Fruit fly (Drosophila melanogaster) whole organism, embryonic: ENCODE results near the gene CG33299.

ENCODE experiments used
- Aef1 ChIP-seq: fragments of 200-800 bp; sonication (Bioruptor generic); IDR thresholded peaks from 3 replicates; pipeline ENCODE4 v1.3.6; 2022; ENCODE audit warnings: missing biosample characterization, missing genetic modification characterization
- CG10147 ChIP-seq: fragments of 200-800 bp; sonication (Bioruptor generic); optimal IDR thresholded peaks from 2 replicates; lab custom pipeline; 2019; ENCODE audit warnings: missing biosample characterization, mild to moderate bottlenecking, missing genetic modification characterization, moderate library complexity
- CG11456 ChIP-seq: fragments of 200-800 bp; sonication (Bioruptor generic); IDR thresholded peaks from 3 replicates; pipeline ENCODE4 v1.3.6; 2022; ENCODE audit warnings: missing biosample characterization, missing genetic modification characterization
- CG12391 ChIP-seq: fragments of 200-800 bp; sonication (Bioruptor generic); optimal IDR thresholded peaks from 3 replicates; lab custom pipeline; 2018; ENCODE audit warnings: missing biosample characterization, mild to moderate bottlenecking, missing genetic modification characterization, moderate library complexity
- CG13424 ChIP-seq: fragments of 200-800 bp; sonication (Bioruptor generic); optimal IDR thresholded peaks from 2 replicates; lab custom pipeline; 2019; ENCODE audit warnings: missing biosample characterization, mild to moderate bottlenecking, missing genetic modification characterization, moderate library complexity
- CG17385 ChIP-seq: fragments of 200-800 bp; sonication (Bioruptor generic); optimal IDR thresholded peaks from 3 replicates; lab custom pipeline; 2018; ENCODE audit warnings: missing biosample characterization, mild to moderate bottlenecking, missing genetic modification characterization
- CG17568 ChIP-seq: fragments of 200-800 bp; sonication (Bioruptor generic); optimal IDR thresholded peaks from 2 replicates; lab custom pipeline; 2018; ENCODE audit warnings: missing biosample characterization, mild to moderate bottlenecking, missing genetic modification characterization, moderate library complexity
- CG1792 ChIP-seq: fragments of 200-800 bp; sonication (Bioruptor generic); optimal IDR thresholded peaks from 2 replicates; lab custom pipeline; 2016; ENCODE audit warnings: missing biosample characterization, missing genetic modification characterization
- CG18599 ChIP-seq: fragments of 200-800 bp; sonication (Bioruptor generic); optimal IDR thresholded peaks from 3 replicates; lab custom pipeline; 2017; ENCODE audit warnings: missing biosample characterization, missing genetic modification characterization, mild to moderate bottlenecking, moderate library complexity, missing genetic modification reagents
- CG2875 ChIP-seq: fragments of 200-800 bp; sonication (Bioruptor generic); optimal IDR thresholded peaks from 2 replicates; lab custom pipeline; 2017; ENCODE audit warnings: missing biosample characterization, mild to moderate bottlenecking, missing genetic modification characterization, missing genetic modification reagents
- CG33213 ChIP-seq: fragments of 200-800 bp; sonication (Bioruptor generic); optimal IDR thresholded peaks from 3 replicates; lab custom pipeline; 2016; ENCODE audit warnings: missing biosample characterization, missing genetic modification characterization
- CG34376 ChIP-seq: fragments of 200-800 bp; sonication (Bioruptor generic); optimal IDR thresholded peaks from 2 replicates; lab custom pipeline; 2018; ENCODE audit warnings: missing biosample characterization, mild to moderate bottlenecking, missing genetic modification characterization
- CG3995 ChIP-seq: fragments of 200-800 bp; sonication (Bioruptor generic); optimal IDR thresholded peaks from 3 replicates; lab custom pipeline; 2016; ENCODE audit warnings: missing biosample characterization, missing genetic modification characterization
- CG42726 ChIP-seq: fragments of 200-800 bp; sonication (Bioruptor generic); IDR thresholded peaks from 2 replicates; pipeline ENCODE4 v1.3.6; 2022; ENCODE audit warnings: missing biosample characterization, missing genetic modification characterization; ENCODE audit not compliant: partially characterized antibody
- CG8765 ChIP-seq: fragments of 200-800 bp; sonication (Bioruptor generic); IDR thresholded peaks from 2 replicates; pipeline ENCODE4 v1.3.6; 2022; ENCODE audit warnings: missing biosample characterization, missing genetic modification characterization
- CoRest ChIP-seq: fragments of 200-800 bp; sonication (Bioruptor generic); optimal IDR thresholded peaks from 3 replicates; lab custom pipeline; 2018; ENCODE audit warnings: missing biosample characterization, mild to moderate bottlenecking, missing genetic modification characterization, moderate library complexity
- Dbx ChIP-seq: fragments of 200-800 bp; sonication (Bioruptor generic); IDR thresholded peaks from 3 replicates; pipeline ENCODE4 v1.3.6; 2022; ENCODE audit warnings: missing biosample characterization, missing genetic modification characterization
- ERR ChIP-seq: fragments of 200-800 bp; sonication (Bioruptor generic); optimal IDR thresholded peaks from 2 replicates; lab custom pipeline; 2016; ENCODE audit warnings: missing biosample characterization, missing genetic modification characterization
- HLHmδ ChIP-seq: fragments of 200-800 bp; sonication (Bioruptor generic); optimal IDR thresholded peaks from 2 replicates; lab custom pipeline; 2018; ENCODE audit warnings: missing biosample characterization, mild to moderate bottlenecking, missing genetic modification characterization, moderate library complexity
- Hr3 ChIP-seq: fragments of 200-800 bp; sonication (Bioruptor generic); optimal IDR thresholded peaks from 3 replicates; lab custom pipeline; 2016; ENCODE audit warnings: missing biosample characterization, missing genetic modification characterization
- NFAT ChIP-seq: fragments of 200-800 bp; sonication (Bioruptor generic); IDR thresholded peaks from 2 replicates; pipeline ENCODE4 v1.3.6; 2022; ENCODE audit warnings: missing biosample characterization, missing genetic modification characterization
- NfI ChIP-seq: fragments of 200-800 bp; sonication (Bioruptor generic); optimal IDR thresholded peaks from 3 replicates; lab custom pipeline; 2018; ENCODE audit warnings: missing biosample characterization, mild to moderate bottlenecking, missing genetic modification characterization, moderate library complexity
- Oaz ChIP-seq: fragments of 200-800 bp; sonication (Bioruptor generic); IDR thresholded peaks from 2 replicates; pipeline ENCODE4 v1.3.6; 2022; ENCODE audit warnings: missing biosample characterization, missing genetic modification characterization
- Pdp1 ChIP-seq, 2 experiments: fragments of 200-800 bp; sonication (Bioruptor generic); optimal IDR thresholded peaks; 3 replicates each; lab custom pipeline; 2016; ENCODE audit warnings: missing biosample characterization in 2 of 2, missing genetic modification characterization in 2 of 2, mild to moderate bottlenecking in 1 of 2, moderate library complexity in 1 of 2
- Ssrp ChIP-seq: fragments of 200-800 bp; sonication (Bioruptor generic); optimal IDR thresholded peaks from 2 replicates; lab custom pipeline; 2018; ENCODE audit warnings: missing biosample characterization, mild to moderate bottlenecking, missing genetic modification characterization, moderate library complexity
- az2 ChIP-seq: fragments of 200-800 bp; sonication (Bioruptor generic); optimal IDR thresholded peaks from 3 replicates; lab custom pipeline; 2016; ENCODE audit warnings: missing biosample characterization, missing genetic modification characterization
- bbx ChIP-seq: fragments of 200-800 bp; sonication (Bioruptor generic); IDR thresholded peaks from 2 replicates; pipeline ENCODE4 v1.3.6; 2022; ENCODE audit warnings: missing biosample characterization, missing genetic modification characterization; ENCODE audit not compliant: partially characterized antibody
- chm ChIP-seq: fragments of 200-800 bp; sonication (Bioruptor generic); IDR thresholded peaks from 2 replicates; pipeline ENCODE4 v1.3.6; 2022; ENCODE audit warnings: missing biosample characterization, missing genetic modification characterization
- ci ChIP-seq: fragments of 200-800 bp; sonication (Bioruptor generic); IDR thresholded peaks from 3 replicates; pipeline ENCODE4 v1.3.6; 2022; ENCODE audit warnings: missing biosample characterization, missing genetic modification characterization
- dpn ChIP-seq, 2 experiments: fragments of 200-800 bp; sonication (Bioruptor generic); optimal IDR thresholded peaks; 3 replicates each; lab custom pipeline; 2016; ENCODE audit warnings: missing biosample characterization in 2 of 2, missing genetic modification characterization in 2 of 2
- eyg ChIP-seq: fragments of 200-800 bp; sonication (Bioruptor generic); optimal IDR thresholded peaks from 3 replicates; lab custom pipeline; 2016; ENCODE audit warnings: missing biosample characterization, missing genetic modification characterization
- fd64A ChIP-seq: fragments of 200-800 bp; sonication (Bioruptor generic); optimal IDR thresholded peaks from 3 replicates; lab custom pipeline; 2018; ENCODE audit warnings: missing biosample characterization, mild to moderate bottlenecking, missing genetic modification characterization
- gcm ChIP-seq: fragments of 200-800 bp; sonication (Bioruptor generic); optimal IDR thresholded peaks from 2 replicates; lab custom pipeline; 2019; ENCODE audit warnings: missing biosample characterization, mild to moderate bottlenecking, missing genetic modification characterization, moderate library complexity
- inv ChIP-seq: fragments of 200-800 bp; sonication (Bioruptor generic); IDR thresholded peaks from 2 replicates; pipeline ENCODE4 v1.3.6; 2022; ENCODE audit warnings: missing biosample characterization, missing genetic modification characterization; ENCODE audit not compliant: partially characterized antibody
- jumu ChIP-seq: fragments of 200-800 bp; sonication (Bioruptor generic); optimal IDR thresholded peaks from 3 replicates; lab custom pipeline; 2016; ENCODE audit warnings: missing biosample characterization, missing genetic modification characterization
- klu ChIP-seq: fragments of 200-800 bp; sonication (Bioruptor generic); IDR thresholded peaks from 2 replicates; pipeline ENCODE4 v1.3.6; 2022; ENCODE audit warnings: missing biosample characterization, missing genetic modification characterization
- knrl ChIP-seq: fragments of 200-800 bp; sonication (Bioruptor generic); IDR thresholded peaks from 3 replicates; pipeline ENCODE4 v1.3.6; 2022; ENCODE audit warnings: missing biosample characterization, missing genetic modification characterization; ENCODE audit not compliant: partially characterized antibody
- mld ChIP-seq: fragments of 200-800 bp; sonication (Bioruptor generic); IDR thresholded peaks from 3 replicates; pipeline ENCODE4 v1.3.6; 2022; ENCODE audit warnings: missing biosample characterization, missing genetic modification characterization; ENCODE audit not compliant: partially characterized antibody
- nerfin-1 ChIP-seq: fragments of 200-800 bp; sonication (Bioruptor generic); optimal IDR thresholded peaks from 3 replicates; lab custom pipeline; 2019; ENCODE audit warnings: missing biosample characterization, mild to moderate bottlenecking, missing genetic modification characterization, moderate library complexity
- nom ChIP-seq: fragments of 200-800 bp; sonication (Bioruptor generic); optimal IDR thresholded peaks from 2 replicates; lab custom pipeline; 2017; ENCODE audit warnings: missing biosample characterization, missing genetic modification characterization, mild to moderate bottlenecking, moderate library complexity, missing genetic modification reagents
- pb ChIP-seq: fragments of 200-800 bp; sonication (Bioruptor generic); optimal IDR thresholded peaks from 3 replicates; lab custom pipeline; 2016; ENCODE audit warnings: missing biosample characterization, missing genetic modification characterization
- pfk ChIP-seq: fragments of 200-800 bp; sonication (Bioruptor generic); optimal IDR thresholded peaks from 2 replicates; lab custom pipeline; 2018; ENCODE audit warnings: missing biosample characterization, mild to moderate bottlenecking, missing genetic modification characterization, moderate library complexity
- prd ChIP-seq, 3 experiments: fragments of >200 bp in 2 of 3; fragments of 200-800 bp in 1 of 3; sonication (Bioruptor generic) in 1 of 3; optimal IDR thresholded peaks in 2 of 3; IDR thresholded peaks in 1 of 3; 2 replicates in 2 of 3; 3 replicates in 1 of 3; pipeline versions ENCODE4 v1.3.6 to Lab custom; 2017 to 2022; ENCODE audit warnings: missing biosample characterization in 1 of 3, missing genetic modification characterization in 1 of 3
- sens ChIP-seq: fragments of 200-800 bp; sonication (Bioruptor generic); peaks from one replicate; lab custom pipeline; 2016; ENCODE audit warnings: missing biosample characterization, missing genetic modification characterization
- seq ChIP-seq: fragments of 200-800 bp; sonication (Bioruptor generic); IDR thresholded peaks from 2 replicates; pipeline ENCODE4 v1.3.6; 2022; ENCODE audit warnings: missing biosample characterization, missing genetic modification characterization
- sob ChIP-seq: fragments of 200-800 bp; sonication (Bioruptor generic); IDR thresholded peaks from 2 replicates; pipeline ENCODE4 v1.3.6; 2022; ENCODE audit warnings: missing biosample characterization, missing genetic modification characterization
- vvl ChIP-seq: fragments of 200-800 bp; sonication (Bioruptor generic); IDR thresholded peaks from 2 replicates; pipeline ENCODE4 v1.3.6; 2022; ENCODE audit warnings: missing biosample characterization, missing genetic modification characterization
- zen2 ChIP-seq: fragments of 200-800 bp; sonication (Bioruptor generic); IDR thresholded peaks from 3 replicates; pipeline ENCODE4 v1.3.6; 2022; ENCODE audit warnings: missing biosample characterization, missing genetic modification characterization; ENCODE audit not compliant: partially characterized antibody

The CG33299 gene

DNA sequence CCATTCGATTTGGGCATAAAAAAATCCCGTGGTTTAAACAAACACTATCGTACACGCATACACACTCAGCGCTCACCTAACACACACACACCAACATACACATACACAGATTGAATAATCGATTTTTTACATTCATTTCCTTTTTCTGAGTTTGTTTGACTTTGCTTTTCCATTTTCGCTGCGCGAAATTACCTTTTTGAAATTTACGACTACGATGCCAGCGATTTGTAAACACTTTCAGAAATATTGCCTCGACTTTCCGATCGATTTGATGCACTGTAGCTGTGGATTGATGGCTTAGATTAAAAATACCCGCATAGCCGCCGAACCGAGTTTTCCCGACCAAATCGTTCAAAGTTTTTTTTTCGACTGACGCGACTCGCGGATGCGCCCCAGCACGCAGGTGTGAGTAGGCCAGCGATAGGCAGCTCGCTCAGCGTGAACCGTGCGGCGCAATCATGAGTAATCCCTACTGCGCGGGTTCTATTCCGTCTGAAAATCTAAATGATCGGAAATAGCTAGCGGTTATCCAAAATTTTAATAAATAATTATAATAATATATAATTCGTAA is 42.6 kb downstream of the CG33299 start, which contains the start of gene Pka-C1 (continued):
- TF ChIP-seq gcm (GFP tag; lab: Kevin White, UChicago) (peak; percentile 77), HLHmδ (GFP tag; lab: Kevin White, UChicago) (peak; percentile 42), CG10147 (GFP tag; lab: Kevin White, UChicago) (peak; percentile 46), ci (peak; percentile 82), zen2 (no peak), CG12391 (tag; lab: Kevin White, UChicago) (peak; percentile 44), prd (optimal IDR thresholded peaks at IDR 0.05; lab: Kevin White, UChicago) (no peak), prd (GFP tag; IDR thresholded peaks at IDR 0.05; lab: Robert Waterston, UW) (peak; percentile 62), mld (GFP tag; lab: Robert Waterston, UW) (peak; percentile 29; the same call in 1 of the 3 replicates), Hr3 (GFP tag; lab: Kevin White, UChicago) (peak; percentile 7), pfk (peak; percentile 34), CG18599 (GFP tag; lab: Kevin White, UChicago) (peak; percentile 47), fd64A (no peak), sens (GFP tag; lab: Kevin White, UChicago) (peak; percentile 75), Oaz (GFP tag; lab: Robert Waterston, UW) (0 out of 2 replicates have a peak, but pooled peaks have one; percentile 5), CG34376 (GFP tag; lab: Kevin White, UChicago) (peak; percentile 39), Aef1 (GFP tag; lab: Robert Waterston, UW) (0 out of 3 replicates have a peak, but pooled peaks have one; percentile 22), CG17568 (GFP tag; lab: Kevin White, UChicago) (peak; percentile 39), CG1792 (no peak), az2 (GFP tag; lab: Kevin White, UChicago) (peak; percentile 11), vvl (GFP tag; lab: Robert Waterston, UW) (peak; percentile 35), ERR (GFP tag; lab: Kevin White, UChicago) (no peak), CG13424 (tag; lab: Kevin White, UChicago) (no peak), CG11456 (GFP tag; lab: Robert Waterston, UW) (peak; percentile 67; the same call in 1 of the 3 replicates), Pdp1 (GFP tag; optimal IDR thresholded peaks at IDR 0.05; lab: Kevin White, UChicago) (peak; percentile 11 to 88), klu (GFP tag; lab: Robert Waterston, UW) (no peak), NfI (GFP tag; lab: Kevin White, UChicago) (peak; percentile 38), sob (GFP tag; lab: Robert Waterston, UW) (peak; percentile 47), CG42726 (GFP tag; lab: Robert Waterston, UW) (peak; percentile 86), nerfin-1 (tag; lab: Kevin White, UChicago) (peak; percentile 24), jumu (GFP tag; lab: Kevin White, UChicago) (peak; percentile 35), bbx (GFP tag; lab: Robert Waterston, UW) (0 out of 2 replicates have a peak, but pooled peaks have one; percentile 51), eyg (no peak), CG2875 (no peak), knrl (GFP tag; lab: Robert Waterston, UW) (peak; percentile 61; the same call in 2 of the 3 replicates), pb (peak; percentile 16), NFAT (GFP tag; lab: Robert Waterston, UW) (peak; percentile 70), inv (GFP tag; lab: Robert Waterston, UW) (peak; percentile 18; the same call in 1 of the 2 replicates), CG33213 (GFP tag; lab: Kevin White, UChicago) (peak; percentile 6), CG3995 (GFP tag; lab: Kevin White, UChicago) (no peak), chm (peak; percentile 85), Ssrp (tag; lab: Kevin White, UChicago) (peak; percentile 36), CG17385 (GFP tag; lab: Kevin White, UChicago) (peak; percentile 25), nom (GFP tag; lab: Kevin White, UChicago) (peak; percentile 25), seq (GFP tag; lab: Robert Waterston, UW) (peak; percentile 58; the same call in 1 of the 2 replicates), CoRest (peak; percentile 58), CG8765 (GFP tag; lab: Robert Waterston, UW) (no peak), dpn (GFP tag; optimal IDR thresholded peaks at IDR 0.05; lab: Kevin White, UChicago) (peak in 1 of 2 experiments; percentile 4), Dbx (peak; percentile 62; the same call in 2 of the 3 replicates)
